Fruit fly (Drosophila melanogaster): ENCODE measurements around the gene CG4998.
A peak's percentile ranks its signal among the peaks of the same experiment; 100 is the strongest.

The CG4998 gene

dm6 chr3L:16301153-16301552 is 37.6 kb upstream of the CG4998 start, which contains the start of gene CG4982:
Gene CG4982 (plus strand): TSS chr3L:16301453.
- TF ChIP-seq lbe (GFP tag; optimal IDR thresholded peaks at IDR 0.05): no peak
- no peak for TF ChIP-seq CG14965 (GFP tag; optimal IDR thresholded peaks at IDR 0.05; ENCODE audit: borderline replicate concordance)

- TF ChIP-seq CG11723 (GFP tag; optimal IDR thresholded peaks at IDR 0.05): no peak
- TF ChIP-seq slbo (GFP tag; IDR thresholded peaks at IDR 0.05): no peak
- peak; percentile 16 for TF ChIP-seq Blimp-1 (GFP tag; optimal IDR thresholded peaks at IDR 0.05)
These were observed 35.7 kb upstream of the CG4998 start, which contains the start of gene CG13044 for dm6 chr3L:16303078-16303477. Gene CG13044 (minus strand): TSS chr3L:16303178.

dm6 chr3L:16303982-16304381 is 34.8 kb upstream of the CG4998 start, which contains the start of gene CG43249:
Gene CG43249 (plus strand): TSS chr3L:16304282.
- no peak for TF ChIP-seq Ravus (GFP tag; IDR thresholded peaks at IDR 0.05)
- no peak for TF ChIP-seq dysf (GFP tag; IDR thresholded peaks at IDR 0.05)

dm6 chr3L:16305820-16306650 is 32.8 kb upstream of the CG4998 start, which contains the start of the genes CG13043 and CG13063:
Gene CG13043 (minus strand): TSS chr3L:16305870.
Gene CG13063 (plus strand): TSS chr3L:16306600.
- TF ChIP-seq CoRest (tag; optimal IDR thresholded peaks at IDR 0.05): peak; percentile 7
- peak in 1 of 2 experiments; percentile 37 for TF ChIP-seq Hr51 (GFP tag; optimal IDR thresholded peaks at IDR 0.05)
- peak; percentile 59 for TF ChIP-seq CG11504 (tag; optimal IDR thresholded peaks at IDR 0.05)
- peak; percentile 42 for TF ChIP-seq unpg (GFP tag; optimal IDR thresholded peaks at IDR 0.05)
- TF ChIP-seq row (GFP tag; IDR thresholded peaks at IDR 0.05): peak; percentile 41; the same call in 1 of the 3 replicates
- TF ChIP-seq CG15269 (tag; optimal IDR thresholded peaks at IDR 0.05): peak; percentile 41
- no peak for TF ChIP-seq CG32772 (GFP tag; IDR thresholded peaks at IDR 0.05)
- TF ChIP-seq hkb (optimal IDR thresholded peaks at IDR 0.05): no peak
- 0 out of 2 replicates have a peak, but pooled peaks have one; percentile 25 for TF ChIP-seq hkb (GFP tag; IDR thresholded peaks at IDR 0.05)
- TF ChIP-seq Lhr (GFP tag; optimal IDR thresholded peaks at IDR 0.05): no peak
- TF ChIP-seq dimm (GFP tag; IDR thresholded peaks at IDR 0.05): no peak
- peak; percentile 10 for TF ChIP-seq nmo (GFP tag; optimal IDR thresholded peaks at IDR 0.05)
- peak; percentile 22 for TF ChIP-seq tap (tag; optimal IDR thresholded peaks at IDR 0.05)
- peak; percentile 3 for TF ChIP-seq PHDP (tag; optimal IDR thresholded peaks at IDR 0.05)
- peak; percentile 18 for TF ChIP-seq Deaf1 (tag; optimal IDR thresholded peaks at IDR 0.05)
- no peak for TF ChIP-seq Aef1 (GFP tag; IDR thresholded peaks at IDR 0.05)
- TF ChIP-seq Eip74EF (GFP tag; optimal IDR thresholded peaks at IDR 0.05): peak in 1 of 2 experiments; percentile 5
- 0 out of 2 replicates have a peak, but pooled peaks have one; percentile 23 for TF ChIP-seq CG31441 (GFP tag; IDR thresholded peaks at IDR 0.05)
- peak; percentile 15; the same call in 1 of the 2 replicates for TF ChIP-seq Atf6 (GFP tag; IDR thresholded peaks at IDR 0.05)
- 0 out of 3 replicates have a peak, but pooled peaks have one; percentile 32 for TF ChIP-seq ci (GFP tag; IDR thresholded peaks at IDR 0.05)
- no peak for TF ChIP-seq ATbp (GFP tag; optimal IDR thresholded peaks at IDR 0.05)
- no peak for TF ChIP-seq CG2889 (GFP tag; IDR thresholded peaks at IDR 0.05)
- peak; percentile 35 for TF ChIP-seq Sox102F (GFP tag; optimal IDR thresholded peaks at IDR 0.05)
- TF ChIP-seq prd (optimal IDR thresholded peaks at IDR 0.05): no peak
- TF ChIP-seq prd (GFP tag; IDR thresholded peaks at IDR 0.05): no peak
- TF ChIP-seq CG7839 (tag; optimal IDR thresholded peaks at IDR 0.05): peak; percentile 26
- TF ChIP-seq gem (tag; optimal IDR thresholded peaks at IDR 0.05): peak; percentile 59
- TF ChIP-seq CG12071 (GFP tag; optimal IDR thresholded peaks at IDR 0.05): no peak
- 0 out of 2 replicates have a peak, but pooled peaks have one; percentile 27 for TF ChIP-seq CG14441 (GFP tag; IDR thresholded peaks at IDR 0.05)
- TF ChIP-seq Dfd (GFP tag; optimal IDR thresholded peaks at IDR 0.05): no peak
- TF ChIP-seq Oli (tag; optimal IDR thresholded peaks at IDR 0.05): peak; percentile 22
- TF ChIP-seq H2.0 (GFP tag; IDR thresholded peaks at IDR 0.05): 0 out of 2 replicates have a peak, but pooled peaks have one; percentile 17
- TF ChIP-seq Sox100B (GFP tag; optimal IDR thresholded peaks at IDR 0.05): peak; percentile 32
- TF ChIP-seq gsb-n (tag; optimal IDR thresholded peaks at IDR 0.05): peak; percentile 58
- TF ChIP-seq CG7556 (GFP tag; optimal IDR thresholded peaks at IDR 0.05): peak; percentile 11
- 0 out of 3 replicates have a peak, but pooled peaks have one; percentile 31 for TF ChIP-seq dysf (GFP tag; IDR thresholded peaks at IDR 0.05)
